Worm (Caenorhabditis elegans) whole organism, L3 larva: ENCODE results near the gene F31D4.8.

Experiments used
- R02D3.7 ChIP-seq: fragments of 150-350 bp; optimal IDR thresholded peaks from 2 replicates; lab custom pipeline; 2014; ENCODE audit warnings: missing biosample characterization, missing genetic modification characterization
- ama-1 ChIP-seq: fragments of 150-350 bp; optimal IDR thresholded peaks from 2 replicates; lab custom pipeline; 2018
- ceh-16 ChIP-seq: sonication (generic microtip); optimal IDR thresholded peaks from 2 replicates; lab custom pipeline; 2017; ENCODE audit warnings: missing biosample characterization, missing genetic modification characterization
- ceh-28 ChIP-seq: fragments of 150-350 bp; optimal IDR thresholded peaks from 2 replicates; lab custom pipeline; 2014; ENCODE audit warnings: missing biosample characterization, missing genetic modification reagents, missing genetic modification characterization
- ceh-82 ChIP-seq: fragments of 150-350 bp; optimal IDR thresholded peaks from 2 replicates; lab custom pipeline; 2014; ENCODE audit warnings: missing biosample characterization, missing genetic modification characterization
- egl-27 ChIP-seq: sonication (generic microtip); optimal IDR thresholded peaks from 4 replicates; lab custom pipeline; 2017; ENCODE audit warnings: missing biosample characterization, missing genetic modification reagents, missing genetic modification characterization
- egl-5 ChIP-seq: fragments of 150-350 bp; optimal IDR thresholded peaks from 2 replicates; lab custom pipeline; 2017; ENCODE audit warnings: missing biosample characterization, missing genetic modification reagents, missing genetic modification characterization, inconsistent platforms
- elt-1 ChIP-seq: fragments of 150-350 bp; optimal IDR thresholded peaks from 2 replicates; lab custom pipeline; 2014; ENCODE audit warnings: missing biosample characterization, missing genetic modification characterization
- elt-2 ChIP-seq: sonication (generic microtip); optimal IDR thresholded peaks from 2 replicates; lab custom pipeline; 2016; ENCODE audit warnings: missing genetic modification reagents, mild to moderate bottlenecking, missing genetic modification characterization, missing compliant biosample characterization
- elt-3 ChIP-seq, 3 experiments: fragments of 150-350 bp in 1 of 3; sonication (generic microtip) in 2 of 3; optimal IDR thresholded peaks; 2 replicates in 2 of 3; 4 replicates in 1 of 3; lab custom pipeline; 2014 to 2017; ENCODE audit warnings: missing biosample characterization in 3 of 3, missing genetic modification characterization in 3 of 3
- eor-1 ChIP-seq, 2 experiments: fragments of 150-350 bp; optimal IDR thresholded peaks; 2 replicates each; lab custom pipeline; 2014 to 2018; ENCODE audit warnings: missing biosample characterization in 2 of 2, missing genetic modification characterization in 2 of 2
- fkh-2 ChIP-seq: fragments of 150-350 bp; optimal IDR thresholded peaks from 2 replicates; lab custom pipeline; 2014; ENCODE audit warnings: missing biosample characterization, missing genetic modification reagents, missing genetic modification characterization
- hmg-11 ChIP-seq: sonication (generic microtip); optimal IDR thresholded peaks from 2 replicates; lab custom pipeline; 2016; ENCODE audit warnings: missing genetic modification characterization, missing compliant biosample characterization
- jun-1 ChIP-seq: fragments of 150-350 bp; optimal IDR thresholded peaks from 2 replicates; lab custom pipeline; 2014; ENCODE audit warnings: missing biosample characterization, missing genetic modification reagents, missing genetic modification characterization
- lin-15B ChIP-seq: fragments of 150-350 bp; optimal IDR thresholded peaks from 2 replicates; lab custom pipeline; 2014; ENCODE audit warnings: missing biosample characterization, missing genetic modification characterization
- lin-39 ChIP-seq: fragments of 150-350 bp; optimal IDR thresholded peaks from 2 replicates; lab custom pipeline; 2018; ENCODE audit warnings: missing biosample characterization, missing genetic modification reagents, missing genetic modification characterization
- lsy-12 ChIP-seq: sonication (generic microtip); optimal IDR thresholded peaks from 2 replicates; lab custom pipeline; 2016; ENCODE audit warnings: mild to moderate bottlenecking, missing genetic modification characterization, missing compliant biosample characterization
- mdl-1 ChIP-seq: fragments of 150-350 bp; optimal IDR thresholded peaks from 2 replicates; lab custom pipeline; 2014; ENCODE audit warnings: missing biosample characterization, missing genetic modification characterization
- mml-1 ChIP-seq: fragments of 150-350 bp; sonication (generic microtip); optimal IDR thresholded peaks from 3 replicates; lab custom pipeline; 2014; ENCODE audit warnings: missing biosample characterization, missing genetic modification characterization
- nfya-1 ChIP-seq: sonication (generic microtip); optimal IDR thresholded peaks from 2 replicates; lab custom pipeline; 2017; ENCODE audit warnings: missing genetic modification characterization, mild to moderate bottlenecking, missing compliant biosample characterization, antibody characterized with exemption, moderate library complexity; ENCODE audit not compliant: insufficient read depth
- nhr-11 ChIP-seq: fragments of 150-350 bp; optimal IDR thresholded peaks from 2 replicates; lab custom pipeline; 2014; ENCODE audit warnings: missing biosample characterization, missing genetic modification characterization
- nhr-12 ChIP-seq: fragments of 150-350 bp; optimal IDR thresholded peaks from 2 replicates; lab custom pipeline; 2014; ENCODE audit warnings: missing biosample characterization, missing genetic modification characterization
- nhr-237 ChIP-seq: fragments of 150-350 bp; optimal IDR thresholded peaks from 2 replicates; lab custom pipeline; 2014; ENCODE audit warnings: missing biosample characterization, missing genetic modification characterization
- nhr-25 ChIP-seq: sonication (generic microtip); optimal IDR thresholded peaks from 2 replicates; lab custom pipeline; 2017; ENCODE audit warnings: missing biosample characterization, missing genetic modification characterization
- nhr-43 ChIP-seq: sonication (generic microtip); optimal IDR thresholded peaks from 2 replicates; lab custom pipeline; 2016; ENCODE audit warnings: mild to moderate bottlenecking, missing genetic modification characterization, missing compliant biosample characterization; ENCODE audit not compliant: poor library complexity, severe bottlenecking
- nhr-67 ChIP-seq: fragments of 150-350 bp; optimal IDR thresholded peaks from 2 replicates; lab custom pipeline; 2014; ENCODE audit warnings: missing biosample characterization, missing genetic modification characterization
- nhr-76 ChIP-seq: fragments of 150-350 bp; sonication (generic microtip); optimal IDR thresholded peaks from 5 replicates; lab custom pipeline; 2014; ENCODE audit warnings: missing biosample characterization, missing genetic modification characterization
- nhr-77 ChIP-seq: fragments of 150-350 bp; optimal IDR thresholded peaks from 2 replicates; lab custom pipeline; 2014; ENCODE audit warnings: missing biosample characterization, missing genetic modification characterization
- pha-4 ChIP-seq: fragments of 150-350 bp; optimal IDR thresholded peaks from 2 replicates; lab custom pipeline; 2014; ENCODE audit warnings: missing biosample characterization, missing genetic modification reagents, missing genetic modification characterization
- pqm-1 ChIP-seq: fragments of 150-350 bp; optimal IDR thresholded peaks from 2 replicates; lab custom pipeline; 2017; ENCODE audit warnings: missing biosample characterization, missing genetic modification characterization, inconsistent platforms
- snpc-4 ChIP-seq: fragments of 150-350 bp; optimal IDR thresholded peaks from 2 replicates; lab custom pipeline; 2014; ENCODE audit warnings: missing biosample characterization, missing genetic modification characterization
- unc-39 ChIP-seq: sonication (generic microtip); optimal IDR thresholded peaks from 4 replicates; lab custom pipeline; 2017; ENCODE audit warnings: missing biosample characterization, missing genetic modification characterization
- zag-1 ChIP-seq: fragments of 150-350 bp; optimal IDR thresholded peaks from 2 replicates; lab custom pipeline; 2014; ENCODE audit warnings: missing biosample characterization, missing genetic modification characterization
- ztf-11 ChIP-seq: fragments of 150-350 bp; optimal IDR thresholded peaks from 2 replicates; lab custom pipeline; 2014; ENCODE audit warnings: missing biosample characterization, missing genetic modification characterization

F31D4.8 gene

DNA sequence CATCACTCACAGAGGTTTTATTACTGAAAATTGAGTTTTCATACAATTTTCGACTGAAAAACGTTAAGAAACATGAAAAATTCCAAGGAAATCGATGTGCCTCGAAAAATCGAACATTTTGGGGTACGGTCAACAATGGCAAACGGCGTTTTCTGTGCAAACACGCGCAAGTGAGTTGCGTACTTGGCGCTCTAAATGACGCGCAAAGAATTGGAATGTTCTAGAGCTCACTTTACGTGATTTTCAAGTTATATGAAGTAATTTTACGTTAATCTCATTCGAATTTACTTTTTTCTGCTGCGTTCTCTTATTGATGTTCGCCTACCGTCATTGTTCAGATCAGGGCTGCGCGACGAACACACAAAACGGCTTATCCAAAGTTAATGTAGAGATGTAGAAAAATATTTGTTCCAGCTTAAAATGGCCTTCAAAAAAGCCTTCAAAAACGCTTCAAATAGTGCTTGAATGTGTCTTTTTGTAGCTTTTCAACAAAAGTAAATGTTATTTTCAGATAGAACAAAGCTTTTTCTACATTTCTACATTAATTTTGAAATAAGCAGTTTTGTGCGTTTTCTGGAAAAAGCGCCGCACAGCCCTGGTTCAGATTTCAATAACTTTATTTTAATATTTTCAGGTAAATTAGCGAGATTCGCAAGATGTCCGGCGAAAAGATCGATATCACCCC, 22.6 kb downstream of the F31D4.8 start, which contains the start of the genes F31D4.2 and fkb-6 (continued):
- TF ChIP-seq nhr-25 (tag; lab: Kevin White, UChicago) (peak; percentile 82), elt-1 (tag; lab: Kevin White, UChicago) (no peak), nhr-12 (no peak), ztf-11 (tag; lab: Kevin White, UChicago) (no peak), pha-4 (tag; lab: Kevin White, UChicago) (peak; percentile 72)

DNA sequence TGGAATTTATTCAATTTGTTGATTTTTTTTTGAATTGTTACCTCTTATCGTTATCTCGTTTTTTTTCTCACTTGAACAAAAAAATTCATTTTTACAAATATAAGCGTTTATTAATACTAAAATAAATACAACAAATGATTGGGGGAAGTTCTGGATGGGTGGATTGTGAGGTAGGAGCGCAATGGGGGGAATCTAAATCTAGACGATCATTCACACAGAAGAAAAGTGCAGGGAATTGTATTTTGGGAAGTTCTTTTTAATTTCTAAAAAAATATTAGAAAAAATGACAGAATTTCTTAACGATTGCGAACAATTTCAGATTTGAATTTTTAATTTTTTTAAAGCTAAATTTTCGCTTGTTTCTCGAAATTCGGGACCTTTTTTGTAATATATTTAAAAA, 26.7 kb downstream of the F31D4.8 start:
- TF ChIP-seq elt-1 (tag; lab: Kevin White, UChicago) (no peak), pqm-1 (tag; lab: Kevin White, UChicago) (no peak), hmg-11 (no peak), lsy-12 (tag; lab: Kevin White, UChicago) (no peak), lin-39 (no peak), zag-1 (tag; lab: Kevin White, UChicago) (no peak)

DNA sequence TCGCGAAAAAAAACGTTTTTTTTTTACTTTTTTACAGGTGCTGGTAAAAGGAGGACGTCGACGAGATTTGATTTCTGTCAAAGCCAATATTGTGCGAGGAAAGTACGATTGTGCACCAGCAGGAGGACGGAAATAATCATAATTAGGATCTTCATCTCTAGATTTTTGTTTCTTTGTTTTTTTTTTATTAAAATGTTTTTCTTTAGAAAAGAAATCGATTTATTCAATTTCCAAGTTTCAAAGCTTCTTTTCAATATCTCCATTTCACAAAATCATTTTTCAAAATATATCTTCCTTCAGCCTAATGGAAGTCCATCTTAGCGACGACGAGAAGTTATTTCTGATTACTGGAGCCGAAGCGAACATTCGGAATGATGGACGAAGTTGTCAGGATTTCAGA, 29.7 kb downstream of the F31D4.8 start, which contains the start of gene exos-7:
Gene exos-7 (plus strand): TSS at position 301 of the 400 bp plus-strand sequence.
- TF ChIP-seq mml-1 (tag; lab: Kevin White, UChicago), result no peak
- no peak for TF ChIP-seq nfya-1
- TF ChIP-seq snpc-4 (tag; lab: Kevin White, UChicago), result no peak
- TF ChIP-seq elt-2 (tag; lab: Kevin White, UChicago), result no peak
- no peak for TF ChIP-seq lin-15B
- TF ChIP-seq ceh-82 (tag; lab: Kevin White, UChicago), result no peak
- TF ChIP-seq pqm-1 (tag; lab: Kevin White, UChicago), result no peak
- TF ChIP-seq ama-1, result no peak
- TF ChIP-seq nhr-77 (tag; lab: Kevin White, UChicago), result no peak
- TF ChIP-seq unc-39 (tag; lab: Kevin White, UChicago), result no peak
- TF ChIP-seq mdl-1, result no peak
- TF ChIP-seq nhr-11, result no peak
- no peak for TF ChIP-seq lin-39
- no peak for TF ChIP-seq nhr-237

DNA sequence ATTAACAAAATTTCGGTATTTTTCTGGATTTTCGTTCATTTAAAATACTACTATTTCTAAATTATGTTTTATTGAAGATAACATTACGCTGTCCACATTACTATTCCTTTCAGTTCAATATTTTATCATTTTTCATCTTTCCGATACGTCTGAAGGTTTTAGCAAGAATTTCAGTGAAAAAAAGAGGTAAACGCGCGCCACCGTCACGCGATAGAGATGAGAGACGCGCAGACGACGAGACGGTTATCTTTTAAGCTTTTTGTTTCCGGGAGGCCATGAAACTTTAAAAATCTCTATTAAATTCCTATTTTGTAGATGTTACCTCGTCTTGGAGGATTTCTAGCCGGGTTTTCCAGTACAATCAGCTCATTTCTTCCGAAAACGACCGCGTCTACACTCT, 30.5 kb downstream of the F31D4.8 start, which contains the start of gene mrps-12:
Gene mrps-12 (plus strand): TSS at position 316 of the 400 bp plus-strand sequence.
- peak; percentile 36 for TF ChIP-seq ceh-28 (tag; lab: Kevin White, UChicago)
- no peak for TF ChIP-seq hmg-11
- peak; percentile 46 for TF ChIP-seq nfya-1
- no peak for TF ChIP-seq eor-1 (tag; optimal IDR thresholded peaks at IDR 0.05; lab: Kevin White, UChicago)
- no peak for TF ChIP-seq R02D3.7
- TF ChIP-seq pqm-1 (tag; lab: Kevin White, UChicago), result no peak
- no peak for TF ChIP-seq pha-4 (tag; lab: Kevin White, UChicago)
- no peak for TF ChIP-seq elt-3 (tag; optimal IDR thresholded peaks at IDR 0.05; lab: Kevin White, UChicago)
- peak; percentile 34 for TF ChIP-seq lin-15B
- no peak for TF ChIP-seq elt-1 (tag; lab: Kevin White, UChicago)

DNA sequence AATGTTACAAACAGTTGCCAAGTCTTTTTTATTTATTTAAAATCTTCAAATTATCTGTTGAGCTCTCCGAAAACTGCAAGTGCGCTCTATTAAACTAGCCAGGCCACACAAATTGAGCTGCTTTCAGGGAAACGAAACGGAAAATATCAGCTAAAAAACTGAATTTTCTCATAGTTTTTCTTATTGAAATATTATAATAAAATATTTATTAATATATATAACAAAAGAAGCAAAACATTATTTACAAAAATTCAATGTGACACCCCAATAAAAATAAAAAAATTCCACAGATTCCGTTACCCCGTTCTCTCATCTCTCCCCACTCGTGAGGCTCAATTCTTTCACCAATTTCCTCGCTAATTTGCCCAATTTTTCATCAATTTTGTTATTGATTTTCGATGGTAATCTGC, 35.7 kb downstream of the F31D4.8 start:
- TF ChIP-seq pha-4 (tag; lab: Kevin White, UChicago) (peak; percentile 35), nhr-67 (tag; lab: Kevin White, UChicago) (no peak), lin-15B (peak; percentile 10), hmg-11 (peak; percentile 34), nhr-237 (no peak), ceh-82 (tag; lab: Kevin White, UChicago) (no peak), ceh-28 (tag; lab: Kevin White, UChicago) (no peak)

DNA sequence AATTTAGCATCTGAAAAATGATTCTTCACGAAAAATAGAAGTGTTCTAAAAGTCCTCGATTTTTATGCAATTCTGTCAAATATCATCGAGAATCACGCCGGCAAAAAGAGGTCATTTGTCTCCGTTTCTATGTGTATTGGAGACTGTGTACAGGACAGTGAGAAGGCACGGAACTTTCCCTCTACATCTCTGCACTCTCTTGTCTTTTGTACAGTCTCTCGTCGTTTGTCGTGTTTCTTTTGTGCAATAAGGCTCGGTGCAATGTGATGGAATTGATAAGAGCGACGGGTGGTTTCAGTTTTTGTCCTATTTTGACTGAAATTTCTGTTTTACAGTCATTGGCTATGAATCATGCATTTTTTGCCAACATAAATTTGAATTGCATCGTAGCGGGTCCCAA, 36.4 kb downstream of the F31D4.8 start:
- peak; percentile 2 for TF ChIP-seq jun-1
- TF ChIP-seq elt-2 (tag; lab: Kevin White, UChicago), result peak; percentile 74
- TF ChIP-seq pha-4 (tag; lab: Kevin White, UChicago), result peak; percentile 83
- peak; percentile 75 for TF ChIP-seq pqm-1 (tag; lab: Kevin White, UChicago)
- no peak for TF ChIP-seq elt-3 (tag; optimal IDR thresholded peaks at IDR 0.05; lab: Kevin White, UChicago)
- no peak for TF ChIP-seq fkh-2 (tag; lab: Kevin White, UChicago)

DNA sequence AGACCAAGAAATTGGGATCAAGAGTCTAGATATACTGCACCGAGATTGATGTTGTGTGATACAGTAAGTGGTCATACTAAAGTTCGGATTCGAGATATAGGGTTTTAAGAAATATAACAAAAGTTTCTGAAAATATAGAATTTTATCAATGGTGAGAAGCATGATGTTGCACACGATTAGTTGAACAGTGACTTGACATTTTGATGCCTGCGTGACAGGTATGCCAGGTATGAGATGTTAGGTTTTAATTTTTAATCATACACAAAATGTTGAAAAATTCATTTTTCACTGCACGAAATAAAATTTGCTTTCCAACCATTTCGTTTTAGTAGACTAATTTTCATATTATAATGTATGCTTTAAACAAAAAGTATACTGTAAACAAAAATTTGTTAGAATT, 37.8 kb downstream of the F31D4.8 start:
- TF ChIP-seq nhr-43 (tag; lab: Kevin White, UChicago) (no peak), mdl-1 (no peak), elt-3 (tag; optimal IDR thresholded peaks at IDR 0.05; lab: Kevin White, UChicago) (no peak), egl-27 (tag; lab: Kevin White, UChicago) (no peak), nhr-25 (tag; lab: Kevin White, UChicago) (no peak), eor-1 (tag; optimal IDR thresholded peaks at IDR 0.05; lab: Kevin White, UChicago) (no peak), nhr-76 (tag; lab: Kevin White, UChicago) (no peak), ceh-82 (tag; lab: Kevin White, UChicago) (no peak), ceh-16 (tag; lab: Kevin White, UChicago) (no peak), elt-1 (tag; lab: Kevin White, UChicago) (no peak), unc-39 (tag; lab: Kevin White, UChicago) (no peak), egl-5 (tag; lab: Kevin White, UChicago) (no peak)
- TF ChIP-seq, all 47 proteins: peak for 0
